Worm (Caenorhabditis elegans) whole organism, late embryonic: Measurements from ENCODE around the gene myrf-1.

Experiments
- F13H6.1 ChIP-seq: sonication (generic microtip); optimal IDR thresholded peaks from 2 replicates; lab custom pipeline; 2016; ENCODE audit warnings: missing genetic modification characterization, missing compliant biosample characterization
- K02D7.2 ChIP-seq: sonication (generic microtip); optimal IDR thresholded peaks from 2 replicates; lab custom pipeline; 2017; ENCODE audit warnings: mild to moderate bottlenecking, missing genetic modification characterization, missing compliant biosample characterization
- T23F11.4 ChIP-seq: fragments of 200-800 bp; sonication (Bioruptor generic); optimal IDR thresholded peaks from 2 replicates; lab custom pipeline; 2018; ENCODE audit warnings: mild to moderate bottlenecking, missing genetic modification characterization, missing compliant biosample characterization
- ama-1 ChIP-seq: fragments of 150-350 bp; optimal IDR thresholded peaks from 2 replicates; lab custom pipeline; 2014
- ceh-18 ChIP-seq: sonication (generic microtip); optimal IDR thresholded peaks from 2 replicates; lab custom pipeline; 2016; ENCODE audit warnings: missing genetic modification characterization, missing compliant biosample characterization
- ceh-2 ChIP-seq: sonication (generic microtip); optimal IDR thresholded peaks from 2 replicates; lab custom pipeline; 2016; ENCODE audit warnings: missing genotype, missing genetic modification characterization, missing compliant biosample characterization
- ceh-22 ChIP-seq: sonication (generic microtip); optimal IDR thresholded peaks from 2 replicates; lab custom pipeline; 2017; ENCODE audit warnings: missing biosample characterization, missing genetic modification characterization
- ceh-30 ChIP-seq: fragments of 150-350 bp; optimal IDR thresholded peaks from 2 replicates; lab custom pipeline; 2014; ENCODE audit warnings: missing biosample characterization, missing genetic modification characterization
- ceh-34 ChIP-seq: sonication (generic microtip); optimal IDR thresholded peaks from 2 replicates; lab custom pipeline; 2016; ENCODE audit warnings: mild to moderate bottlenecking, missing genetic modification characterization, missing compliant biosample characterization
- che-1 ChIP-seq: sonication (generic microtip); optimal IDR thresholded peaks from 2 replicates; lab custom pipeline; 2016; ENCODE audit warnings: mild to moderate bottlenecking, missing genetic modification characterization, missing compliant biosample characterization
- dmd-4 ChIP-seq: sonication (generic microtip); optimal IDR thresholded peaks from 2 replicates; lab custom pipeline; 2016; ENCODE audit warnings: borderline replicate concordance, missing genetic modification characterization, missing compliant biosample characterization
- ets-4 ChIP-seq: sonication (generic microtip); optimal IDR thresholded peaks from 2 replicates; lab custom pipeline; 2016; ENCODE audit warnings: missing genetic modification characterization, missing compliant biosample characterization
- eyg-1 ChIP-seq: sonication (generic microtip); optimal IDR thresholded peaks from 2 replicates; lab custom pipeline; 2016; ENCODE audit warnings: missing genotype, missing genetic modification characterization, missing compliant biosample characterization
- fkh-10 ChIP-seq: fragments of 150-350 bp; optimal IDR thresholded peaks from 2 replicates; lab custom pipeline; 2014; ENCODE audit warnings: missing biosample characterization, missing genetic modification reagents, missing genetic modification characterization
- gmeb-2 ChIP-seq: sonication (generic microtip); optimal IDR thresholded peaks from 2 replicates; lab custom pipeline; 2016; ENCODE audit warnings: missing genetic modification characterization, inconsistent platforms, missing compliant biosample characterization
- hlh-13 ChIP-seq: fragments of 200-800 bp; sonication (Bioruptor generic); optimal IDR thresholded peaks from 2 replicates; lab custom pipeline; 2018; ENCODE audit warnings: mild to moderate bottlenecking, missing genetic modification characterization, missing compliant biosample characterization
- hlh-30 ChIP-seq: sonication (generic microtip); optimal IDR thresholded peaks from 2 replicates; lab custom pipeline; 2017; ENCODE audit warnings: antibody characterized with exemption, missing genetic modification characterization, missing compliant biosample characterization; ENCODE audit not compliant: insufficient read depth
- hlh-6 ChIP-seq: sonication (generic microtip); optimal IDR thresholded peaks from 2 replicates; lab custom pipeline; 2016; ENCODE audit warnings: missing genotype, missing genetic modification characterization, missing compliant biosample characterization
- hlh-8 ChIP-seq: sonication (generic microtip); optimal IDR thresholded peaks from 2 replicates; lab custom pipeline; 2016; ENCODE audit warnings: missing genotype, missing genetic modification characterization, missing compliant biosample characterization
- lim-6 ChIP-seq: sonication (generic microtip); optimal IDR thresholded peaks from 2 replicates; lab custom pipeline; 2016; ENCODE audit warnings: missing genetic modification characterization, missing compliant biosample characterization
- nfya-1 ChIP-seq: sonication (generic microtip); optimal IDR thresholded peaks from 2 replicates; lab custom pipeline; 2017; ENCODE audit warnings: missing genetic modification characterization, mild to moderate bottlenecking, missing compliant biosample characterization, antibody characterized with exemption, moderate library complexity
- nhr-232 ChIP-seq: sonication (generic microtip); optimal IDR thresholded peaks from 2 replicates; lab custom pipeline; 2016; ENCODE audit warnings: missing genetic modification characterization, missing compliant biosample characterization
- npax-4 ChIP-seq: sonication (generic microtip); optimal IDR thresholded peaks from 2 replicates; lab custom pipeline; 2016; ENCODE audit warnings: missing genetic modification characterization, missing compliant biosample characterization
- odd-2 ChIP-seq: sonication (generic microtip); optimal IDR thresholded peaks from 2 replicates; lab custom pipeline; 2017; ENCODE audit warnings: antibody characterized with exemption, mild to moderate bottlenecking, missing genetic modification characterization, missing compliant biosample characterization
- pag-3 ChIP-seq: sonication (generic microtip); optimal IDR thresholded peaks from 2 replicates; lab custom pipeline; 2016; ENCODE audit warnings: missing compliant biosample characterization, missing genetic modification characterization, borderline replicate concordance
- pax-1 ChIP-seq: fragments of 150-350 bp; optimal IDR thresholded peaks from 2 replicates; lab custom pipeline; 2014; ENCODE audit warnings: missing biosample characterization, missing genetic modification characterization
- pha-2 ChIP-seq: sonication (generic microtip); optimal IDR thresholded peaks from 2 replicates; lab custom pipeline; 2017; ENCODE audit warnings: mild to moderate bottlenecking, missing genetic modification characterization, missing compliant biosample characterization
- pqm-1 ChIP-seq: sonication (generic microtip); optimal IDR thresholded peaks from 2 replicates; lab custom pipeline; 2016; ENCODE audit warnings: missing genetic modification characterization, missing compliant biosample characterization
- rnt-1 ChIP-seq: sonication (generic microtip); optimal IDR thresholded peaks from 2 replicates; lab custom pipeline; 2016; ENCODE audit warnings: missing genetic modification characterization, missing compliant biosample characterization
- sdc-2 ChIP-seq: sonication (generic microtip); optimal IDR thresholded peaks from 2 replicates; lab custom pipeline; 2016; ENCODE audit warnings: missing genotype, missing genetic modification characterization, missing compliant biosample characterization
- sox-4 ChIP-seq: sonication (generic microtip); optimal IDR thresholded peaks from 2 replicates; lab custom pipeline; 2017; ENCODE audit warnings: mild to moderate bottlenecking, missing genetic modification characterization, inconsistent platforms, missing compliant biosample characterization
- syd-9 ChIP-seq: sonication (generic microtip); optimal IDR thresholded peaks from 2 replicates; lab custom pipeline; 2016; ENCODE audit warnings: mild to moderate bottlenecking, missing genetic modification characterization, moderate library complexity, missing compliant biosample characterization
- tbx-2 ChIP-seq: sonication (generic microtip); optimal IDR thresholded peaks from 2 replicates; lab custom pipeline; 2016; ENCODE audit warnings: missing genetic modification characterization, missing compliant biosample characterization
- tbx-7 ChIP-seq: sonication (generic microtip); optimal IDR thresholded peaks from 2 replicates; lab custom pipeline; 2016; ENCODE audit warnings: missing genotype, missing genetic modification characterization, missing compliant biosample characterization
- ttx-3 ChIP-seq: sonication (generic microtip); optimal IDR thresholded peaks from 2 replicates; lab custom pipeline; 2016; ENCODE audit warnings: missing genetic modification reagents, missing genetic modification characterization, missing compliant biosample characterization
- unc-55 ChIP-seq: sonication (generic microtip); optimal IDR thresholded peaks from 2 replicates; lab custom pipeline; 2017; ENCODE audit warnings: missing biosample characterization, missing genetic modification reagents, missing genetic modification characterization
- unc-86 ChIP-seq: sonication (generic microtip); optimal IDR thresholded peaks from 2 replicates; lab custom pipeline; 2016; ENCODE audit warnings: missing genetic modification characterization, missing compliant biosample characterization
- ztf-16 ChIP-seq: sonication (generic microtip); optimal IDR thresholded peaks from 2 replicates; lab custom pipeline; 2017; ENCODE audit warnings: missing genetic modification characterization, missing compliant biosample characterization

myrf-1 gene

DNA sequence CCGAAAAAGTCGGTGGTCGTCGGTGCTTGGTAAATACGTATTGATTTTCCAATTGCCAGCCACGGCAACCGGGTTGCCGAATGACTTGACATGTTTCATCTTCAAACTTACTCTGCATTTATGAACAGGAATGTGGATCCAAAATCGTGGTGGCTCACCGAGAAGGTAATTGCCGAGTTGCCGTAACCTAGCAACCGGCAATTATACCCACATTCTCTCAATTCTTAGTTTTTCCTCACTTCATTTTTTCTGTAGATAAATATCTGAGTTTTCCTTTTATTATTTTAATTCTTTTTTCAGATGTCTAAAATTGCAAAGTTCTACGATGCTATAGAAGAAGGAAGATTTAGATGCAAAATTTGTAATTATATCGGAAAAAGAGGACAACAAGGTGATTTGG is 49.7 kb downstream of the myrf-1 start, which contains the start of gene ZK673.4:
ZK673.4 (plus strand) TSS at position 301 of the 400 bp plus-strand sequence.
- no peak for TF ChIP-seq ceh-34 (tag; lab: Kevin White, UChicago)
- no peak for TF ChIP-seq ama-1 (lab: Kevin White, UChicago)
- no peak for TF ChIP-seq hlh-6 (tag; lab: Kevin White, UChicago)
- no peak for TF ChIP-seq hlh-13 (GFP tag; lab: Kevin White, UChicago)
- TF ChIP-seq rnt-1 (tag; lab: Kevin White, UChicago): no peak
- no peak for TF ChIP-seq sdc-2 (tag; lab: Kevin White, UChicago)
- TF ChIP-seq pax-1: no peak
- TF ChIP-seq pqm-1: no peak
- no peak for TF ChIP-seq ceh-18
- no peak for TF ChIP-seq ttx-3 (tag; lab: Kevin White, UChicago)

DNA sequence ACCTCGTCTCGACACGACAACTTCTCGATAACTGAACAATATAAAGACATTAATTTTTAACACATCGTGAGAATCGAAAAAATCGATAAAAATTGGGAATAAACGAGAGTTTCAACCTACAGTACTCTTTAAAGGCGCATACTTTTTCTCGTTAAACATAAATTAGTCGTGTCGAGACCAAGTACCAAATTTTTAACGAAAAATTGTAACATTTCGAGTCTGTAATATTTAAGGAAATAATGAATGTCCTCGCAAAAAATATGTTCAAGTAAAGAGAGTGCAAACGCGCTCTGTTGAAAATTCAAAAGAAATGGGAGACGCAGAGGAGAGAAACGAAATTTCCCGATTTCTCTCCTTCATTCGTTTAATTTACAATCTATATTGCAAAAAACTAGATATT is 52.0 kb downstream of the myrf-1 start:
- TF ChIP-seq pax-1 (no peak), eyg-1 (no peak), dmd-4 (tag; lab: Kevin White, UChicago) (no peak), hlh-6 (tag; lab: Kevin White, UChicago) (no peak), pha-2 (tag; lab: Kevin White, UChicago) (no peak), F13H6.1 (tag; lab: Kevin White, UChicago) (no peak), T23F11.4 (GFP tag; lab: Kevin White, UChicago) (no peak), sox-4 (tag; lab: Kevin White, UChicago) (no peak), pag-3 (no peak), nhr-232 (tag; lab: Kevin White, UChicago) (no peak), ttx-3 (tag; lab: Kevin White, UChicago) (no peak), ceh-2 (no peak), nfya-1 (tag; lab: Kevin White, UChicago) (no peak), ceh-22 (no peak), fkh-10 (GFP tag; lab: Kevin White, UChicago) (no peak), hlh-13 (GFP tag; lab: Kevin White, UChicago) (no peak), unc-86 (tag; lab: Kevin White, UChicago) (no peak), syd-9 (tag; lab: Kevin White, UChicago) (no peak), lim-6 (no peak), K02D7.2 (tag; lab: Kevin White, UChicago) (no peak)

DNA sequence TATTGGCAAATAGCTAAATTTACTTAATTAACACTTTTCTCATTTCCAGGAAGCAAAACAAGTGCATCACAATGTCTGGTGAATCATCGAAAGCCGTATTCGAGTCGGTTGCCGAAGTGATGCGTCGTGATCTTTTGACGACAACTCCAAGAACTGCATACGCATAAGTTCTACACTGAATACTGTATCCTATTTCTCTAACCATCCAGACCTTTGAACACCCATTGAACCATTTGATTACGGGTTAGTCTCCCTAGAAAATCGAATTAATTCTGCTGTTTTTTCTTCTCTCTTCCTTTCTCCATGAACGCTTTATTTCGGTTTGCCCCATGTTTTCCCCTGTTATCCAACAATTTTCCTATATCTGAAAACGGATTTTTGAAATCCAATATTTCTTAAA is 52.6 kb downstream of the myrf-1 start, which contains the start of gene lin-56:
lin-56 (plus strand) TSS at position 301 of the 400 bp plus-strand sequence.
- TF ChIP-seq hlh-8 (tag; lab: Kevin White, UChicago) (no peak), ceh-30 (tag; lab: Kevin White, UChicago) (no peak), unc-55 (GFP tag; lab: Kevin White, UChicago) (no peak), hlh-30 (no peak), tbx-7 (no peak), ceh-18 (no peak), pqm-1 (no peak), ets-4 (tag; lab: Kevin White, UChicago) (no peak), odd-2 (no peak), ztf-16 (tag; lab: Kevin White, UChicago) (no peak), rnt-1 (tag; lab: Kevin White, UChicago) (no peak), che-1 (tag; lab: Kevin White, UChicago) (no peak), lim-6 (no peak), gmeb-2 (tag; lab: Kevin White, UChicago) (no peak), npax-4 (tag; lab: Kevin White, UChicago) (no peak), sox-4 (tag; lab: Kevin White, UChicago) (no peak), ceh-2 (no peak), tbx-2 (tag; lab: Kevin White, UChicago) (no peak)
